Worm (Caenorhabditis elegans) whole organism, L2 larva: ENCODE measurements around the gene tir-1.
A peak's percentile ranks its signal among the peaks of the same experiment; 100 is the strongest.

Source experiments
- C34F6.9 ChIP-seq: fragments of 150-350 bp; optimal IDR thresholded peaks from 2 replicates; lab custom pipeline; 2014; ENCODE audit warnings: missing biosample characterization, missing genetic modification characterization
- F13H6.1 ChIP-seq: sonication (generic microtip); optimal IDR thresholded peaks from 2 replicates; lab custom pipeline; 2016; ENCODE audit warnings: missing genetic modification characterization, missing compliant biosample characterization
- R02D3.7 ChIP-seq: fragments of 150-350 bp; optimal IDR thresholded peaks from 2 replicates; lab custom pipeline; 2014; ENCODE audit warnings: missing biosample characterization, missing genetic modification characterization
- Y55F3AM.14 ChIP-seq: fragments of 200-800 bp; sonication (Bioruptor generic); optimal IDR thresholded peaks from 2 replicates; lab custom pipeline; 2018; ENCODE audit warnings: mild to moderate bottlenecking, missing genetic modification characterization, missing compliant biosample characterization
- ZK546.5 ChIP-seq: sonication (generic microtip); optimal IDR thresholded peaks from 2 replicates; lab custom pipeline; 2017; ENCODE audit warnings: missing biosample characterization, missing genetic modification characterization
- alr-1 ChIP-seq: fragments of 150-350 bp; optimal IDR thresholded peaks from 2 replicates; lab custom pipeline; 2014; ENCODE audit warnings: missing biosample characterization, missing genetic modification characterization
- aly-2 ChIP-seq: fragments of 150-350 bp; optimal IDR thresholded peaks from 2 replicates; lab custom pipeline; 2014; ENCODE audit warnings: missing biosample characterization, missing genetic modification characterization
- ama-1 ChIP-seq: fragments of 150-350 bp; optimal IDR thresholded peaks from 2 replicates; lab custom pipeline; 2018; ENCODE audit warnings: inconsistent platforms
- blmp-1 ChIP-seq: sonication (generic microtip); optimal IDR thresholded peaks from 2 replicates; lab custom pipeline; 2017; ENCODE audit warnings: missing genetic modification characterization, mild to moderate bottlenecking, missing compliant biosample characterization, antibody characterized with exemption, moderate library complexity; ENCODE audit not compliant: insufficient read depth
- ceh-16 ChIP-seq: fragments of 150-350 bp; optimal IDR thresholded peaks from 2 replicates; lab custom pipeline; 2014; ENCODE audit warnings: missing biosample characterization, missing genetic modification characterization
- ceh-82 ChIP-seq: fragments of 150-350 bp; optimal IDR thresholded peaks from 2 replicates; lab custom pipeline; 2014; ENCODE audit warnings: missing biosample characterization, missing genetic modification characterization
- crh-2 ChIP-seq: sonication (generic microtip); optimal IDR thresholded peaks from 2 replicates; lab custom pipeline; 2017; ENCODE audit warnings: missing biosample characterization, missing genetic modification characterization
- dmd-4 ChIP-seq: sonication (generic microtip); optimal IDR thresholded peaks from 2 replicates; lab custom pipeline; 2017; ENCODE audit warnings: missing biosample characterization, missing genetic modification characterization
- egl-27 ChIP-seq: sonication (generic microtip); optimal IDR thresholded peaks from 3 replicates; lab custom pipeline; 2017; ENCODE audit warnings: missing biosample characterization, missing genetic modification reagents, missing genetic modification characterization
- elt-1 ChIP-seq: fragments of 150-350 bp; optimal IDR thresholded peaks from 2 replicates; lab custom pipeline; 2014; ENCODE audit warnings: missing biosample characterization, missing genetic modification characterization
- elt-3 ChIP-seq: sonication (generic microtip); optimal IDR thresholded peaks from 2 replicates; lab custom pipeline; 2017; ENCODE audit warnings: missing biosample characterization, missing genetic modification characterization
- fos-1 ChIP-seq: fragments of 150-350 bp; optimal IDR thresholded peaks from 2 replicates; lab custom pipeline; 2014; ENCODE audit warnings: missing biosample characterization, missing genetic modification characterization
- gmeb-1 ChIP-seq: fragments of 150-350 bp; optimal IDR thresholded peaks from 2 replicates; lab custom pipeline; 2014; ENCODE audit warnings: missing biosample characterization, missing genetic modification characterization
- lin-11 ChIP-seq: fragments of 150-350 bp; sonication (generic microtip); optimal IDR thresholded peaks from 2 replicates; lab custom pipeline; 2014; ENCODE audit warnings: missing biosample characterization, missing genetic modification characterization, inconsistent platforms, mixed read lengths
- lin-13 ChIP-seq: fragments of 150-350 bp; optimal IDR thresholded peaks from 2 replicates; lab custom pipeline; 2014; ENCODE audit warnings: missing biosample characterization, missing genetic modification reagents, missing genetic modification characterization
- lin-39 ChIP-seq: fragments of 150-350 bp; optimal IDR thresholded peaks from 2 replicates; lab custom pipeline; 2014; ENCODE audit warnings: missing biosample characterization, missing genetic modification reagents, missing genetic modification characterization
- lsy-2 ChIP-seq, 2 experiments: fragments of 150-350 bp in 1 of 2; sonication (generic microtip) in 1 of 2; optimal IDR thresholded peaks; 2 replicates each; lab custom pipeline; 2014 to 2017; ENCODE audit warnings: missing biosample characterization in 2 of 2, missing genetic modification characterization in 2 of 2
- mab-5 ChIP-seq: fragments of 150-350 bp; optimal IDR thresholded peaks from 2 replicates; lab custom pipeline; 2014; ENCODE audit warnings: missing biosample characterization, missing genetic modification characterization
- mbf-1 ChIP-seq: sonication (generic microtip); optimal IDR thresholded peaks from 2 replicates; lab custom pipeline; 2017; ENCODE audit warnings: missing biosample characterization, missing genetic modification characterization
- mdl-1 ChIP-seq, 2 experiments: fragments of 150-350 bp in 1 of 2; sonication (generic microtip) in 1 of 2; optimal IDR thresholded peaks; 2 replicates each; lab custom pipeline; 2017; ENCODE audit warnings: missing biosample characterization in 2 of 2, missing genetic modification characterization in 2 of 2
- nhr-10 ChIP-seq: sonication (generic microtip); optimal IDR thresholded peaks from 2 replicates; lab custom pipeline; 2017; ENCODE audit warnings: missing biosample characterization, missing genetic modification characterization
- nhr-11 ChIP-seq: fragments of 150-350 bp; optimal IDR thresholded peaks from 2 replicates; lab custom pipeline; 2014; ENCODE audit warnings: missing biosample characterization, missing genetic modification characterization
- nhr-12 ChIP-seq: fragments of 150-350 bp; optimal IDR thresholded peaks from 2 replicates; lab custom pipeline; 2014; ENCODE audit warnings: missing biosample characterization, missing genetic modification characterization
- nhr-129 ChIP-seq: fragments of 150-350 bp; optimal IDR thresholded peaks from 2 replicates; lab custom pipeline; 2014; ENCODE audit warnings: missing biosample characterization, missing genetic modification characterization
- nhr-21 ChIP-seq: fragments of 150-350 bp; optimal IDR thresholded peaks from 2 replicates; lab custom pipeline; 2014; ENCODE audit warnings: missing biosample characterization, missing genetic modification characterization
- nhr-23 ChIP-seq: fragments of 150-350 bp; optimal IDR thresholded peaks from 2 replicates; lab custom pipeline; 2014; ENCODE audit warnings: missing biosample characterization, missing genetic modification reagents, missing genetic modification characterization
- nhr-237 ChIP-seq: fragments of 150-350 bp; optimal IDR thresholded peaks from 2 replicates; lab custom pipeline; 2014; ENCODE audit warnings: missing biosample characterization, missing genetic modification characterization
- nhr-25 ChIP-seq: fragments of 150-350 bp; sonication (generic microtip); optimal IDR thresholded peaks from 3 replicates; lab custom pipeline; 2014; ENCODE audit warnings: missing biosample characterization, missing genetic modification characterization
- nhr-6 ChIP-seq: fragments of 150-350 bp; optimal IDR thresholded peaks from 2 replicates; lab custom pipeline; 2014; ENCODE audit warnings: missing biosample characterization, missing genetic modification characterization
- nhr-77 ChIP-seq: fragments of 150-350 bp; optimal IDR thresholded peaks from 2 replicates; lab custom pipeline; 2014; ENCODE audit warnings: missing biosample characterization, missing genetic modification characterization
- peb-1 ChIP-seq: fragments of 150-350 bp; optimal IDR thresholded peaks from 2 replicates; lab custom pipeline; 2014; ENCODE audit warnings: missing biosample characterization, missing genetic modification characterization
- sem-4 ChIP-seq: fragments of 150-350 bp; optimal IDR thresholded peaks from 2 replicates; lab custom pipeline; 2014; ENCODE audit warnings: missing biosample characterization, missing genetic modification reagents, missing genetic modification characterization
- skn-1 ChIP-seq: sonication (generic microtip); optimal IDR thresholded peaks from 2 replicates; lab custom pipeline; 2017; ENCODE audit warnings: missing biosample characterization, missing genetic modification characterization
- sma-3 ChIP-seq: sonication (generic microtip); optimal IDR thresholded peaks from 2 replicates; lab custom pipeline; 2016; ENCODE audit warnings: missing genetic modification reagents, missing genetic modification characterization, missing compliant biosample characterization
- sma-9 ChIP-seq, 2 experiments: fragments of 150-350 bp in 1 of 2; sonication (generic microtip) in 1 of 2; optimal IDR thresholded peaks; 2 replicates each; lab custom pipeline; 2014 to 2016; ENCODE audit warnings: missing genetic modification characterization in 2 of 2, mild to moderate bottlenecking in 1 of 2, missing biosample characterization in 1 of 2, missing compliant biosample characterization in 1 of 2, missing genetic modification reagents in 1 of 2, moderate library complexity in 1 of 2
- snpc-4 ChIP-seq: fragments of 150-350 bp; optimal IDR thresholded peaks from 2 replicates; lab custom pipeline; 2014; ENCODE audit warnings: missing biosample characterization, missing genetic modification characterization
- unc-39 ChIP-seq: fragments of 150-350 bp; optimal IDR thresholded peaks from 2 replicates; lab custom pipeline; 2014; ENCODE audit warnings: missing biosample characterization, missing genetic modification characterization
- unc-55 ChIP-seq: fragments of 150-350 bp; sonication (generic microtip); optimal IDR thresholded peaks from 3 replicates; lab custom pipeline; 2014; ENCODE audit warnings: missing biosample characterization, missing genetic modification reagents, missing genetic modification characterization
- unc-62 ChIP-seq: fragments of 150-350 bp; optimal IDR thresholded peaks from 2 replicates; lab custom pipeline; 2014; ENCODE audit warnings: missing biosample characterization, missing genetic modification reagents, missing genetic modification characterization
- zag-1 ChIP-seq: fragments of 150-350 bp; optimal IDR thresholded peaks from 2 replicates; lab custom pipeline; 2014; ENCODE audit warnings: missing biosample characterization, missing genetic modification characterization
- ztf-1 ChIP-seq: fragments of 200-800 bp; sonication (Bioruptor generic); conservative IDR thresholded peaks from 2 replicates; pipeline ENCODE4 v1.3.6; 2022; ENCODE audit warnings: missing genetic modification characterization, missing compliant biosample characterization
- ztf-11 ChIP-seq: sonication (generic microtip); optimal IDR thresholded peaks from 2 replicates; lab custom pipeline; 2017; ENCODE audit warnings: missing biosample characterization, missing genetic modification characterization
- ztf-4 ChIP-seq: fragments of 150-350 bp; optimal IDR thresholded peaks from 2 replicates; lab custom pipeline; 2014; ENCODE audit warnings: missing biosample characterization, missing genetic modification characterization

tir-1 gene

DNA sequence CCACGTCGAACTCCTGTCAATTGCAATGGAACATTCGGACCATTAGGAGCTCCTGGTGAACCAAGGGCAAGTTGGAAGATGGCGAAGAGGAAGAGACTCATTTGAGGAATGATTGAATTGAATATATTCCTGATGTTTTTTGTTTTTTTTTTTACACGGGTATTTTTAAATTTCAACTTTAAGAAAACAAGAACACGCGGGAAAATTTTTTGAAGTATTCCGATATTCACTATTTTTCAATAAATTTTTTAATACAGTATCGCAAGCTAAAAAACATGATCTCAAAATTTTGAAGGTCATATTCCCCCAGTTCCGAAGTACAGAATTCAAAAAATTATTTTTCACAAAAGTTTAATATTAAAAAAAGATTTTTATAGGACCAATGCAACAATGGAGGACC is 72.3 kb downstream of the tir-1 start, which contains the start of gene cnnm-5:
Gene cnnm-5 (minus strand): TSS at position 101 of the 400 bp plus-strand sequence.
- TF ChIP-seq sma-9 (GFP tag; optimal IDR thresholded peaks at IDR 0.05; lab: Kevin White, UChicago) (no peak), sma-9 (tag; optimal IDR thresholded peaks at IDR 0.05; lab: Kevin White, UChicago) (no peak), alr-1 (no peak), nhr-129 (tag; lab: Kevin White, UChicago) (no peak), peb-1 (tag; lab: Kevin White, UChicago) (no peak), sem-4 (tag; lab: Kevin White, UChicago) (no peak), blmp-1 (no peak), ama-1 (lab: Kevin White, UChicago) (no peak), fos-1 (tag; lab: Kevin White, UChicago) (no peak), ZK546.5 (tag; lab: Kevin White, UChicago) (no peak), ztf-11 (no peak), nhr-6 (tag; lab: Kevin White, UChicago) (no peak)

DNA sequence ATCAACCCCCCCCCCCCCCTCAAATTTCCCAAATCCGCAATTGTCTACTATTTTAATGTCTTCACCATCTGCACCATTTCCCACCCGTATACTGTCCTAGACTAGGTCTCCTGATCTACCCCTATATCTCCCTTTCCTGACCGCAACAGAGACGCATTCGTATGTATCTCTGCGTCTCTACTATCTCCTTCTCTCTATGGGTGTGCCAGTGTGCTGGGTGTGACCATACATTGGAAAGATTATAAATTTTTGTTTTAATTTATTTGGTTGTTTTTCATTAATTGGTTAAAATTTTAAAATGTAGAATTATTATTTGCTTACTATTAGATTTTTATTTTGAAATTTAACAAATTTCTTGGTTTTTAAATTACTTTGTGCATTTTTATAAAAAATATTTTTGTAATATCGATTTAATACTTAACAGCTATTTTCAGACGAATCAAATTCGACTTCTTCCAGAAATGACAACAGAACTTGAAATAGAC is 79.4 kb downstream of the tir-1 start, which contains the start of gene amx-1:
Gene amx-1 (plus strand): TSS at position 435 of the 485 bp plus-strand sequence.
- TF ChIP-seq skn-1 (no peak), nhr-12 (tag; lab: Kevin White, UChicago) (no peak), lsy-2 (tag; optimal IDR thresholded peaks at IDR 0.05; lab: Kevin White, UChicago) (peak in 1 of 2 experiments; percentile 15)

- no peak for TF ChIP-seq alr-1
- TF ChIP-seq ZK546.5 (tag; lab: Kevin White, UChicago) = no peak
- TF ChIP-seq ama-1 (lab: Kevin White, UChicago) = no peak
- peak; percentile 64 for TF ChIP-seq crh-2 (tag; lab: Kevin White, UChicago)
- peak; percentile 8 for TF ChIP-seq gmeb-1
- no peak for TF ChIP-seq unc-39 (tag; lab: Kevin White, UChicago)
- TF ChIP-seq sma-3 = peak; percentile 63
- TF ChIP-seq blmp-1 = peak; percentile 97
- TF ChIP-seq ceh-82 (tag; lab: Kevin White, UChicago) = no peak
- peak; percentile 54 for TF ChIP-seq sem-4 (tag; lab: Kevin White, UChicago)
- peak; percentile 0 for TF ChIP-seq zag-1 (tag; lab: Kevin White, UChicago)
- TF ChIP-seq aly-2 (tag; lab: Kevin White, UChicago) = no peak
- no peak for TF ChIP-seq peb-1 (tag; lab: Kevin White, UChicago)
- peak; percentile 30 to 76 for TF ChIP-seq mdl-1 (tag; optimal IDR thresholded peaks at IDR 0.05; lab: Kevin White, UChicago)
- no peak for TF ChIP-seq nhr-21
- TF ChIP-seq sma-9 (GFP tag; optimal IDR thresholded peaks at IDR 0.05; lab: Kevin White, UChicago) = no peak
- TF ChIP-seq sma-9 (tag; optimal IDR thresholded peaks at IDR 0.05; lab: Kevin White, UChicago) = no peak
- TF ChIP-seq unc-62 = no peak
- TF ChIP-seq nhr-237 (tag; lab: Kevin White, UChicago) = no peak
- TF ChIP-seq F13H6.1 (tag; lab: Kevin White, UChicago) = peak; percentile 82
- peak; percentile 81 for TF ChIP-seq fos-1 (tag; lab: Kevin White, UChicago)
- TF ChIP-seq dmd-4 (tag; lab: Kevin White, UChicago) = no peak
- no peak for TF ChIP-seq Y55F3AM.14 (GFP tag; lab: Kevin White, UChicago)
- no peak for TF ChIP-seq elt-1 (tag; lab: Kevin White, UChicago)
- TF ChIP-seq unc-55 = peak; percentile 63
- no peak for TF ChIP-seq ztf-4 (tag; lab: Kevin White, UChicago)
- no peak for TF ChIP-seq snpc-4 (tag; lab: Kevin White, UChicago)
- TF ChIP-seq elt-3 (tag; lab: Kevin White, UChicago) = no peak
- no peak for TF ChIP-seq nhr-6 (tag; lab: Kevin White, UChicago)
- peak; percentile 63 for TF ChIP-seq nhr-25 (tag; lab: Kevin White, UChicago)
- peak; percentile 1 to 73 for TF ChIP-seq lsy-2 (tag; optimal IDR thresholded peaks at IDR 0.05; lab: Kevin White, UChicago)
- TF ChIP-seq skn-1 = no peak
- no peak for TF ChIP-seq mbf-1 (tag; lab: Kevin White, UChicago)
- peak; percentile 83 for TF ChIP-seq C34F6.9
- no peak for TF ChIP-seq nhr-23 (tag; lab: Kevin White, UChicago)
- TF ChIP-seq lin-11 (tag; lab: Kevin White, UChicago) = no peak
- no peak for TF ChIP-seq nhr-77
- TF ChIP-seq lin-39 (tag; lab: Kevin White, UChicago) = no peak
- TF ChIP-seq egl-27 (tag; lab: Kevin White, UChicago) = peak; percentile 21
- peak; percentile 56 for TF ChIP-seq ceh-16 (tag; lab: Kevin White, UChicago)
- no peak for TF ChIP-seq nhr-10 (tag; lab: Kevin White, UChicago)
- no peak for TF ChIP-seq mab-5 (tag; lab: Kevin White, UChicago)
- no peak for TF ChIP-seq nhr-12 (tag; lab: Kevin White, UChicago)
- no peak for TF ChIP-seq ztf-1 (GFP tag; lab: Robert Waterston, UW)
- TF ChIP-seq R02D3.7 = no peak
- TF ChIP-seq nhr-129 (tag; lab: Kevin White, UChicago) = peak; percentile 89
- TF ChIP-seq lin-13 (GFP tag; lab: Kevin White, UChicago) = no peak
- TF ChIP-seq nhr-11 = no peak
- no peak for TF ChIP-seq ztf-11
Measured at ce11 chrIII:3820134-3820533, 81.3 kb downstream of the tir-1 start.
